Fruit fly (Drosophila melanogaster): ENCODE data around the gene CG14260.

CG14260 gene

DNA sequence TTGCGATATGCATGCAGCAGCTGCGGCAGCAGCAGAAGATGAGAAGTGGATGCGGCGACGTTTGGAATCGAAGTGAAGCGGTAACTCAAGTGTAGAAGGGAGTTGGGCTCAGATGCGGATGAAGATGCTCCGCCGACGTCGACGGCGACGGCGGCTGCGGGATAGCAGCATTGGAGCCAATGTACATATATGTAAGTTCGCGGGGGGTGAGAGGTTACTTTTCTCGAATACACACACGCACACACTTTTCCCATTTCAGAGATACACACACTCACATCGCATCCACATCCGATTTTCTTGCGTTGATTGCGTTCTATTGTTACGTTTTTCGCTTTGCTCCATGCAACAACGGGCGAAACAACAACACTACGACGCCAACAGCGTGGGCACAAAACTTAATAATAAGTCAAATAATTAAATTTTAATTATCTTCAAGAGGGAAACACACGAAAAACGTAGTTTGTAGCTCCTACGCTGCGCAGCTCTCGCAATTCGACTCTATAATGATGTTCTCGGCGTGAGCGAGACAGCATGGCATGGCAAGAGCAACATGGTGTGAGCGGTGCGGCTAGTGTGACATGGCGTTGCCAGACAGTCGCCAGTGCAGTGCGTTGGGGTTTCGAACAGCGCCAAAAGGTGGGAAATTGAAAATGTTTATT lies 20.4 kb upstream of the CG14260 start, which contains the start of gene CG18766 (continued):
- TF ChIP-seq CG9705 (GFP tag; optimal IDR thresholded peaks at IDR 0.05) = no peak

DNA sequence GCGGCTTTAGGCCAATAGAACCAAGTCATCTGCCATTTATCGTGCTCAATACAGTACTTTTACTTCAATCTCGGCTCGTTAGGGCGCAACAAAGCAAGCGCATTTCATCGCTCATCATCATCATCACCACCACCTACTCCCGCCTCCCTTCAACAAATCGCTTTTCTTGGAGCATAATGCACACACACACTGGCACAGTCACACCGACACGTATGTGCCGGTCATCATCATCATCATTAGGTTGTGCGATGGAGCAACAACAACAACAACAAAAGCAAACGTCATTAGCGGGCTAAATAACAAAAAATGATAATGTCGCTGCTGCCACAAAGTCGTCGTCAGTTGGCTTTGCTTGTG lies 19.9 kb upstream of the CG14260 start:
- TF ChIP-seq foxo (GFP tag; optimal IDR thresholded peaks at IDR 0.05) (peak in 1 of 2 experiments; percentile 18), rgr (GFP tag; optimal IDR thresholded peaks at IDR 0.05) (peak; percentile 8), Abd-B (GFP tag; optimal IDR thresholded peaks at IDR 0.05) (no peak)

DNA sequence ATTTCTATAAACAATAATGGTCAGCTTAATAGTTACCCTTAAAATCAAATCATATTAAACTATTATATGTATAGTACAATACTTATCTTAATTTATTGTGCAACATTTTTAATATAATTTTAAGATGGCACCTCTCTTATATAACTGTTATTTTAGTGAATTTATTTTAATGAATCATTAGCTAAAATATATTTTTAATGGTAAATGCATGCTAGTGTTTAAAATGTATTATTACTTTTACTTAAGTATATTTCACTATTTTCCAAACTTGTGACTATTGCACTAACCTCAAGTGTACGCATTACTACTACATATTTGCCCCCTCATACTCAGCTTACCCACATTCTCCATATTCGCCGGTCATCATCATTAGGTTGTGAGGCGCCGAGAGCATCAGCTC lies 19.0 kb upstream of the CG14260 start:
- TF ChIP-seq Dif (GFP tag; optimal IDR thresholded peaks at IDR 0.05; ENCODE audit: partially characterized antibody) = no peak
- no peak for TF ChIP-seq sv (GFP tag; optimal IDR thresholded peaks at IDR 0.05)
- no peak for TF ChIP-seq dmrt93B (GFP tag; optimal IDR thresholded peaks at IDR 0.05)
- TF ChIP-seq sage (GFP tag; optimal IDR thresholded peaks at IDR 0.05) = no peak
- no peak for TF ChIP-seq Jra (GFP tag; optimal IDR thresholded peaks at IDR 0.05)
- peak; percentile 45 for TF ChIP-seq OdsH (GFP tag; optimal IDR thresholded peaks at IDR 0.05)
- TF ChIP-seq usp (GFP tag; optimal IDR thresholded peaks at IDR 0.05) = no peak
- TF ChIP-seq rgr (GFP tag; optimal IDR thresholded peaks at IDR 0.05) = peak; percentile 47
- no peak for TF ChIP-seq N (GFP tag; optimal IDR thresholded peaks at IDR 0.05)
- peak; percentile 56 for TF ChIP-seq HLH106 (tag; optimal IDR thresholded peaks at IDR 0.05)
- TF ChIP-seq Sp1 (GFP tag; optimal IDR thresholded peaks at IDR 0.05) = peak; percentile 50
- no peak for TF ChIP-seq dsf (GFP tag; optimal IDR thresholded peaks at IDR 0.05; ENCODE audit: borderline replicate concordance)
- TF ChIP-seq pan (optimal IDR thresholded peaks at IDR 0.05) = no peak
- peak; percentile 37 for TF ChIP-seq psq (GFP tag; optimal IDR thresholded peaks at IDR 0.05)
- TF ChIP-seq jim (GFP tag; optimal IDR thresholded peaks at IDR 0.05) = no peak
- TF ChIP-seq Hnf4 (GFP tag; optimal IDR thresholded peaks at IDR 0.05) = no peak
- no peak for TF ChIP-seq lola (GFP tag; optimal IDR thresholded peaks at IDR 0.05)
- TF ChIP-seq br (GFP tag; optimal IDR thresholded peaks at IDR 0.05) = no peak
- TF ChIP-seq ey (GFP tag; optimal IDR thresholded peaks at IDR 0.05) = no peak
- no peak for TF ChIP-seq brk (GFP tag; optimal IDR thresholded peaks at IDR 0.05)
- TF ChIP-seq woc (GFP tag; optimal IDR thresholded peaks at IDR 0.05) = no peak
- TF ChIP-seq fru (GFP tag; optimal IDR thresholded peaks at IDR 0.05) = no peak
- TF ChIP-seq Hr78 (GFP tag; optimal IDR thresholded peaks at IDR 0.05) = no peak
- no peak for TF ChIP-seq Mio (GFP tag; optimal IDR thresholded peaks at IDR 0.05)
- TF ChIP-seq Dfd (GFP tag; optimal IDR thresholded peaks at IDR 0.05) = no peak
- TF ChIP-seq dl (GFP tag; optimal IDR thresholded peaks at IDR 0.05; ENCODE audit: insufficient read depth in 1 of 2, partially characterized antibody in 2 of 2) = no peak
- TF ChIP-seq CG9705 (GFP tag; optimal IDR thresholded peaks at IDR 0.05) = no peak
- peak; percentile 21 for TF ChIP-seq h (GFP tag; optimal IDR thresholded peaks at IDR 0.05)
- no peak for TF ChIP-seq Rel (GFP tag; optimal IDR thresholded peaks at IDR 0.05)
- no peak for TF ChIP-seq Rel (tag; optimal IDR thresholded peaks at IDR 0.05)
- no peak for TF ChIP-seq Myc (optimal IDR thresholded peaks at IDR 0.05)
- peak in 1 of 2 experiments; percentile 46 for TF ChIP-seq foxo (GFP tag; optimal IDR thresholded peaks at IDR 0.05)
- TF ChIP-seq Hr83 (GFP tag; optimal IDR thresholded peaks at IDR 0.05; ENCODE audit: poor library complexity, severe bottlenecking) = no peak
- no peak for TF ChIP-seq tai (GFP tag; optimal IDR thresholded peaks at IDR 0.05)
- TF ChIP-seq CrebA (GFP tag; optimal IDR thresholded peaks at IDR 0.05; ENCODE audit: borderline replicate concordance) = no peak
- TF ChIP-seq GATAd (GFP tag; optimal IDR thresholded peaks at IDR 0.05) = no peak
- no peak for TF ChIP-seq Abd-B (GFP tag; optimal IDR thresholded peaks at IDR 0.05)
- TF ChIP-seq Vsx2 (GFP tag; optimal IDR thresholded peaks at IDR 0.05; ENCODE audit: partially characterized antibody) = no peak
- no peak for TF ChIP-seq CG32264 (GFP tag; optimal IDR thresholded peaks at IDR 0.05)

Data from whole organism, wandering third instar larva.